Fruit fly (Drosophila melanogaster) S2 (cell line): ENCODE data around the gene ETHR.

Experiments
- CG8478 ChIP-seq: fragments of >200 bp; optimal IDR thresholded peaks from 2 replicates; lab custom pipeline; 2018
- CTCF ChIP-seq, 2 experiments: fragments of >200 bp; optimal IDR thresholded peaks; 2 replicates each; lab custom pipeline; 2018

DNA sequence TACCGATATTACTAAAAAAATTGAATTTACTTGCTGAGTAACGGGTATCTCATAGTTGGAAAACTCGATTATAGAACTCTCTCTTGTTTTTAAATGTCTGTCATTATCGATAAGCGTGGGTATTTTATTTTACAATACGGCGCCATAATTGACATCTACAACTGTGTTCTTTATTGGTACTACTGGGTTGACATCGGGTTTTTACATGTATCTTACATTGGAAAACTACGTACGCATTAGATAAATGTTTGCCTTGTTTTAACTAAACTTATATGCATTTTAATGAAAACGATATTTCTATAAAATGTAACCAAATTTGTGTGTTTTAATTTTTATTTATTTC, 48.9 kb downstream of the ETHR start:
- TF ChIP-seq CG8478 (no peak), CTCF (optimal IDR thresholded peaks at IDR 0.05; lab: Kevin White, UChicago) (peak; percentile 88 to 91)
